Worm (Caenorhabditis elegans) whole organism, L2 larva: ENCODE measurements around the gene alg-2.

Source experiments
- R02D3.7 ChIP-seq: fragments of 150-350 bp; optimal IDR thresholded peaks from 2 replicates; lab custom pipeline; 2014; ENCODE audit warnings: missing biosample characterization, missing genetic modification characterization
- crh-2 ChIP-seq: sonication (generic microtip); optimal IDR thresholded peaks from 2 replicates; lab custom pipeline; 2017; ENCODE audit warnings: missing biosample characterization, missing genetic modification characterization
- skn-1 ChIP-seq: sonication (generic microtip); optimal IDR thresholded peaks from 2 replicates; lab custom pipeline; 2017; ENCODE audit warnings: missing biosample characterization, missing genetic modification characterization
- snpc-4 ChIP-seq: fragments of 150-350 bp; optimal IDR thresholded peaks from 2 replicates; lab custom pipeline; 2014; ENCODE audit warnings: missing biosample characterization, missing genetic modification characterization
- ztf-11 ChIP-seq: sonication (generic microtip); optimal IDR thresholded peaks from 2 replicates; lab custom pipeline; 2017; ENCODE audit warnings: missing biosample characterization, missing genetic modification characterization

- TF ChIP-seq crh-2 (tag; lab: Kevin White, UChicago) (no peak), skn-1 (tag; lab: Kevin White, UChicago) (no peak), snpc-4 (tag; lab: Kevin White, UChicago) (no peak), R02D3.7 (tag; lab: Kevin White, UChicago) (no peak), ztf-11 (tag; lab: Kevin White, UChicago) (no peak)
Observed at ce11 chrII:884204-884603, 11.2 kb downstream of the alg-2 start.
